Fruit fly (Drosophila melanogaster) whole organism, wandering third instar larva: ENCODE results near the gene CG7789.
A peak's percentile ranks its signal among the peaks of the same experiment; 100 is the strongest.

ENCODE experiments used
- Abd-B ChIP-seq: fragments of >200 bp; optimal IDR thresholded peaks from 2 replicates; lab custom pipeline; 2017; ENCODE audit warnings: missing biosample characterization, missing genetic modification characterization
- Dfd ChIP-seq: fragments of >200 bp; optimal IDR thresholded peaks from 2 replicates; lab custom pipeline; 2017; ENCODE audit warnings: missing biosample characterization, missing genetic modification characterization
- Dif ChIP-seq: fragments of 200-275, 200-300 bp; sonication (Bioruptor generic); optimal IDR thresholded peaks from 2 replicates; lab custom pipeline; 2018; ENCODE audit warnings: missing biosample characterization, missing genetic modification characterization; ENCODE audit not compliant: partially characterized antibody
- N ChIP-seq: fragments of >200 bp; optimal IDR thresholded peaks from 2 replicates; lab custom pipeline; 2018; ENCODE audit warnings: missing biosample characterization, missing external identifiers, missing genetic modification characterization
- OdsH ChIP-seq: fragments of 200-800 bp; sonication (Bioruptor generic); optimal IDR thresholded peaks from 2 replicates; lab custom pipeline; 2016; ENCODE audit warnings: missing biosample characterization, mild to moderate bottlenecking, missing genetic modification characterization
- foxo ChIP-seq, 2 experiments: fragments of 200-800 bp; sonication (Bioruptor generic); optimal IDR thresholded peaks; 2 replicates in 1 of 2; 3 replicates in 1 of 2; lab custom pipeline; 2016 to 2017; ENCODE audit warnings: missing biosample characterization in 2 of 2, missing genetic modification characterization in 2 of 2
- h ChIP-seq: fragments of 200-800 bp; sonication (Bioruptor generic); optimal IDR thresholded peaks from 3 replicates; lab custom pipeline; 2016; ENCODE audit warnings: missing biosample characterization, mild to moderate bottlenecking, missing genetic modification characterization
- lola ChIP-seq: fragments of >200 bp; optimal IDR thresholded peaks from 2 replicates; lab custom pipeline; 2017; ENCODE audit warnings: missing biosample characterization, missing genetic modification characterization
- pan ChIP-seq: fragments of >200 bp; optimal IDR thresholded peaks from 2 replicates; lab custom pipeline; 2017
- psq ChIP-seq: fragments of 200-800 bp; sonication (Bioruptor generic); optimal IDR thresholded peaks from 3 replicates; lab custom pipeline; 2017; ENCODE audit warnings: missing biosample characterization, mild to moderate bottlenecking, missing genetic modification characterization, moderate library complexity
- sv ChIP-seq: fragments of 200-800 bp; sonication (Bioruptor generic); optimal IDR thresholded peaks from 3 replicates; lab custom pipeline; 2016; ENCODE audit warnings: missing biosample characterization, missing genetic modification characterization
- usp ChIP-seq: fragments of >200 bp; optimal IDR thresholded peaks from 2 replicates; lab custom pipeline; 2017; ENCODE audit warnings: missing biosample characterization, missing genetic modification characterization

- peak; percentile 11 for TF ChIP-seq OdsH (GFP tag; lab: Kevin White, UChicago)
- TF ChIP-seq N (GFP tag; lab: Kevin White, UChicago): no peak
- TF ChIP-seq Dif (GFP tag; lab: Kevin White, UChicago): peak; percentile 67
- TF ChIP-seq Dfd: no peak
- no peak for TF ChIP-seq usp (GFP tag; lab: Kevin White, UChicago)
- TF ChIP-seq pan: no peak
- TF ChIP-seq h (GFP tag; lab: Kevin White, UChicago): peak; percentile 55
- TF ChIP-seq sv: no peak
- peak; percentile 51 for TF ChIP-seq psq (GFP tag; lab: Kevin White, UChicago)
- TF ChIP-seq foxo (GFP tag; optimal IDR thresholded peaks at IDR 0.05; lab: Kevin White, UChicago): peak in 1 of 2 experiments; percentile 19
- no peak for TF ChIP-seq Abd-B (GFP tag; lab: Kevin White, UChicago)
- no peak for TF ChIP-seq lola
These were observed 20.6 kb upstream of the CG7789 start for dm6 chr3R:29782367-29782766.
